Fruit fly (Drosophila melanogaster): ENCODE data around the gene Nin.

Gene Nin

dm6 chr2L:5261223-5261984 lies 16.9 kb downstream of the Nin start (continued):
- TF ChIP-seq brk (GFP tag; optimal IDR thresholded peaks at IDR 0.05) (peak; percentile 84), Hr78 (GFP tag; optimal IDR thresholded peaks at IDR 0.05) (no peak), Dfd (GFP tag; optimal IDR thresholded peaks at IDR 0.05) (no peak), Rel (GFP tag; optimal IDR thresholded peaks at IDR 0.05) (peak; percentile 66), Rel (tag; optimal IDR thresholded peaks at IDR 0.05) (peak; percentile 70), foxo (GFP tag; optimal IDR thresholded peaks at IDR 0.05) (peak; percentile 38 to 91), sv (GFP tag; optimal IDR thresholded peaks at IDR 0.05) (no peak), sage (GFP tag; optimal IDR thresholded peaks at IDR 0.05) (peak; percentile 85), Hr83 (GFP tag; optimal IDR thresholded peaks at IDR 0.05; ENCODE audit: poor library complexity, severe bottlenecking) (no peak), Sp1 (GFP tag; optimal IDR thresholded peaks at IDR 0.05) (peak; percentile 86), GATAd (GFP tag; optimal IDR thresholded peaks at IDR 0.05) (no peak), CrebA (GFP tag; optimal IDR thresholded peaks at IDR 0.05; ENCODE audit: borderline replicate concordance) (no peak), pan (optimal IDR thresholded peaks at IDR 0.05) (no peak)

- TF ChIP-seq Hnf4 (GFP tag; optimal IDR thresholded peaks at IDR 0.05) = no peak
- TF ChIP-seq h (GFP tag; optimal IDR thresholded peaks at IDR 0.05) = no peak
- TF ChIP-seq br (GFP tag; optimal IDR thresholded peaks at IDR 0.05) = no peak
- no peak for TF ChIP-seq foxo (GFP tag; optimal IDR thresholded peaks at IDR 0.05)
These were observed 18.1 kb downstream of the Nin start for dm6 chr2L:5260267-5260666.

- no peak for TF ChIP-seq dsf (GFP tag; optimal IDR thresholded peaks at IDR 0.05; ENCODE audit: borderline replicate concordance)
- no peak for TF ChIP-seq CG9705 (GFP tag; optimal IDR thresholded peaks at IDR 0.05)
- no peak for TF ChIP-seq Vsx2 (GFP tag; optimal IDR thresholded peaks at IDR 0.05; ENCODE audit: partially characterized antibody)
- no peak for TF ChIP-seq Hr78 (GFP tag; optimal IDR thresholded peaks at IDR 0.05)
- TF ChIP-seq GATAd (GFP tag; optimal IDR thresholded peaks at IDR 0.05) = no peak
- no peak for TF ChIP-seq Myc (optimal IDR thresholded peaks at IDR 0.05)
- no peak for TF ChIP-seq tai (GFP tag; optimal IDR thresholded peaks at IDR 0.05)
- TF ChIP-seq Hnf4 (GFP tag; optimal IDR thresholded peaks at IDR 0.05) = no peak
- TF ChIP-seq dmrt93B (GFP tag; optimal IDR thresholded peaks at IDR 0.05) = no peak
- TF ChIP-seq Sp1 (GFP tag; optimal IDR thresholded peaks at IDR 0.05) = no peak
- TF ChIP-seq ey (GFP tag; optimal IDR thresholded peaks at IDR 0.05) = no peak
- no peak for TF ChIP-seq rgr (GFP tag; optimal IDR thresholded peaks at IDR 0.05)
- no peak for TF ChIP-seq HLH106 (tag; optimal IDR thresholded peaks at IDR 0.05)
- no peak for TF ChIP-seq usp (GFP tag; optimal IDR thresholded peaks at IDR 0.05)
These were observed 19.1 kb downstream of the Nin start for dm6 chr2L:5259076-5259843.

- TF ChIP-seq ey (GFP tag; optimal IDR thresholded peaks at IDR 0.05) (peak; percentile 86), Hnf4 (GFP tag; optimal IDR thresholded peaks at IDR 0.05) (peak; percentile 78), Abd-B (GFP tag; optimal IDR thresholded peaks at IDR 0.05) (no peak), dsf (GFP tag; optimal IDR thresholded peaks at IDR 0.05; ENCODE audit: borderline replicate concordance) (peak; percentile 40), jim (GFP tag; optimal IDR thresholded peaks at IDR 0.05) (peak; percentile 35), Mio (GFP tag; optimal IDR thresholded peaks at IDR 0.05) (no peak), psq (GFP tag; optimal IDR thresholded peaks at IDR 0.05) (peak; percentile 68), N (GFP tag; optimal IDR thresholded peaks at IDR 0.05) (no peak), Dfd (GFP tag; optimal IDR thresholded peaks at IDR 0.05) (no peak), usp (GFP tag; optimal IDR thresholded peaks at IDR 0.05) (no peak), dl (GFP tag; optimal IDR thresholded peaks at IDR 0.05; ENCODE audit: insufficient read depth in 1 of 2, partially characterized antibody in 2 of 2) (no peak), Dif (GFP tag; optimal IDR thresholded peaks at IDR 0.05; ENCODE audit: partially characterized antibody) (no peak), Hr83 (GFP tag; optimal IDR thresholded peaks at IDR 0.05; ENCODE audit: poor library complexity, severe bottlenecking) (peak; percentile 92), Myc (optimal IDR thresholded peaks at IDR 0.05) (no peak), Vsx2 (GFP tag; optimal IDR thresholded peaks at IDR 0.05; ENCODE audit: partially characterized antibody) (no peak), fru (GFP tag; optimal IDR thresholded peaks at IDR 0.05) (peak; percentile 86), HLH106 (tag; optimal IDR thresholded peaks at IDR 0.05) (peak; percentile 77), OdsH (GFP tag; optimal IDR thresholded peaks at IDR 0.05) (peak; percentile 75), dmrt93B (GFP tag; optimal IDR thresholded peaks at IDR 0.05) (peak; percentile 34), foxo (GFP tag; optimal IDR thresholded peaks at IDR 0.05) (peak; percentile 24 to 85), lola (GFP tag; optimal IDR thresholded peaks at IDR 0.05) (no peak), tai (GFP tag; optimal IDR thresholded peaks at IDR 0.05) (peak; percentile 78), sv (GFP tag; optimal IDR thresholded peaks at IDR 0.05) (no peak), woc (GFP tag; optimal IDR thresholded peaks at IDR 0.05) (peak; percentile 69), br (GFP tag; optimal IDR thresholded peaks at IDR 0.05) (peak; percentile 76), CG9705 (GFP tag; optimal IDR thresholded peaks at IDR 0.05) (peak; percentile 19), GATAd (GFP tag; optimal IDR thresholded peaks at IDR 0.05) (peak; percentile 3), Jra (GFP tag; optimal IDR thresholded peaks at IDR 0.05) (peak; percentile 25), sage (GFP tag; optimal IDR thresholded peaks at IDR 0.05) (peak; percentile 60)
These were observed 22.1 kb downstream of the Nin start for dm6 chr2L:5256036-5256846.
